Worm (Caenorhabditis elegans) whole organism, L2 larva: ENCODE measurements around the gene unc-85.

Source experiments
- C34F6.9 ChIP-seq: fragments of 150-350 bp; optimal IDR thresholded peaks from 2 replicates; lab custom pipeline; 2014; ENCODE audit warnings: missing biosample characterization, missing genetic modification characterization
- F13H6.1 ChIP-seq: sonication (generic microtip); optimal IDR thresholded peaks from 2 replicates; lab custom pipeline; 2016; ENCODE audit warnings: missing genetic modification characterization, missing compliant biosample characterization
- R02D3.7 ChIP-seq: fragments of 150-350 bp; optimal IDR thresholded peaks from 2 replicates; lab custom pipeline; 2014; ENCODE audit warnings: missing biosample characterization, missing genetic modification characterization
- ZK546.5 ChIP-seq: sonication (generic microtip); optimal IDR thresholded peaks from 2 replicates; lab custom pipeline; 2017; ENCODE audit warnings: missing biosample characterization, missing genetic modification characterization
- aly-2 ChIP-seq: fragments of 150-350 bp; optimal IDR thresholded peaks from 2 replicates; lab custom pipeline; 2014; ENCODE audit warnings: missing biosample characterization, missing genetic modification characterization
- blmp-1 ChIP-seq: sonication (generic microtip); optimal IDR thresholded peaks from 2 replicates; lab custom pipeline; 2017; ENCODE audit warnings: missing genetic modification characterization, mild to moderate bottlenecking, missing compliant biosample characterization, antibody characterized with exemption, moderate library complexity; ENCODE audit not compliant: insufficient read depth
- ceh-16 ChIP-seq: fragments of 150-350 bp; optimal IDR thresholded peaks from 2 replicates; lab custom pipeline; 2014; ENCODE audit warnings: missing biosample characterization, missing genetic modification characterization
- crh-2 ChIP-seq: sonication (generic microtip); optimal IDR thresholded peaks from 2 replicates; lab custom pipeline; 2017; ENCODE audit warnings: missing biosample characterization, missing genetic modification characterization
- dmd-4 ChIP-seq: sonication (generic microtip); optimal IDR thresholded peaks from 2 replicates; lab custom pipeline; 2017; ENCODE audit warnings: missing biosample characterization, missing genetic modification characterization
- egl-27 ChIP-seq: sonication (generic microtip); optimal IDR thresholded peaks from 3 replicates; lab custom pipeline; 2017; ENCODE audit warnings: missing biosample characterization, missing genetic modification reagents, missing genetic modification characterization
- elt-1 ChIP-seq: fragments of 150-350 bp; optimal IDR thresholded peaks from 2 replicates; lab custom pipeline; 2014; ENCODE audit warnings: missing biosample characterization, missing genetic modification characterization
- elt-3 ChIP-seq: sonication (generic microtip); optimal IDR thresholded peaks from 2 replicates; lab custom pipeline; 2017; ENCODE audit warnings: missing biosample characterization, missing genetic modification characterization
- fos-1 ChIP-seq: fragments of 150-350 bp; optimal IDR thresholded peaks from 2 replicates; lab custom pipeline; 2014; ENCODE audit warnings: missing biosample characterization, missing genetic modification characterization
- gmeb-1 ChIP-seq: fragments of 150-350 bp; optimal IDR thresholded peaks from 2 replicates; lab custom pipeline; 2014; ENCODE audit warnings: missing biosample characterization, missing genetic modification characterization
- lin-11 ChIP-seq: fragments of 150-350 bp; sonication (generic microtip); optimal IDR thresholded peaks from 2 replicates; lab custom pipeline; 2014; ENCODE audit warnings: missing biosample characterization, missing genetic modification characterization, inconsistent platforms, mixed read lengths
- lin-13 ChIP-seq: fragments of 150-350 bp; optimal IDR thresholded peaks from 2 replicates; lab custom pipeline; 2014; ENCODE audit warnings: missing biosample characterization, missing genetic modification reagents, missing genetic modification characterization
- lsy-2 ChIP-seq, 2 experiments: fragments of 150-350 bp in 1 of 2; sonication (generic microtip) in 1 of 2; optimal IDR thresholded peaks; 2 replicates each; lab custom pipeline; 2014 to 2017; ENCODE audit warnings: missing biosample characterization in 2 of 2, missing genetic modification characterization in 2 of 2
- mdl-1 ChIP-seq, 2 experiments: fragments of 150-350 bp in 1 of 2; sonication (generic microtip) in 1 of 2; optimal IDR thresholded peaks; 2 replicates each; lab custom pipeline; 2017; ENCODE audit warnings: missing biosample characterization in 2 of 2, missing genetic modification characterization in 2 of 2
- nhr-10 ChIP-seq: sonication (generic microtip); optimal IDR thresholded peaks from 2 replicates; lab custom pipeline; 2017; ENCODE audit warnings: missing biosample characterization, missing genetic modification characterization
- nhr-11 ChIP-seq: fragments of 150-350 bp; optimal IDR thresholded peaks from 2 replicates; lab custom pipeline; 2014; ENCODE audit warnings: missing biosample characterization, missing genetic modification characterization
- nhr-12 ChIP-seq: fragments of 150-350 bp; optimal IDR thresholded peaks from 2 replicates; lab custom pipeline; 2014; ENCODE audit warnings: missing biosample characterization, missing genetic modification characterization
- nhr-129 ChIP-seq: fragments of 150-350 bp; optimal IDR thresholded peaks from 2 replicates; lab custom pipeline; 2014; ENCODE audit warnings: missing biosample characterization, missing genetic modification characterization
- nhr-21 ChIP-seq: fragments of 150-350 bp; optimal IDR thresholded peaks from 2 replicates; lab custom pipeline; 2014; ENCODE audit warnings: missing biosample characterization, missing genetic modification characterization
- nhr-23 ChIP-seq: fragments of 150-350 bp; optimal IDR thresholded peaks from 2 replicates; lab custom pipeline; 2014; ENCODE audit warnings: missing biosample characterization, missing genetic modification reagents, missing genetic modification characterization
- nhr-237 ChIP-seq: fragments of 150-350 bp; optimal IDR thresholded peaks from 2 replicates; lab custom pipeline; 2014; ENCODE audit warnings: missing biosample characterization, missing genetic modification characterization
- nhr-25 ChIP-seq: fragments of 150-350 bp; sonication (generic microtip); optimal IDR thresholded peaks from 3 replicates; lab custom pipeline; 2014; ENCODE audit warnings: missing biosample characterization, missing genetic modification characterization
- nhr-6 ChIP-seq: fragments of 150-350 bp; optimal IDR thresholded peaks from 2 replicates; lab custom pipeline; 2014; ENCODE audit warnings: missing biosample characterization, missing genetic modification characterization
- nhr-77 ChIP-seq: fragments of 150-350 bp; optimal IDR thresholded peaks from 2 replicates; lab custom pipeline; 2014; ENCODE audit warnings: missing biosample characterization, missing genetic modification characterization
- peb-1 ChIP-seq: fragments of 150-350 bp; optimal IDR thresholded peaks from 2 replicates; lab custom pipeline; 2014; ENCODE audit warnings: missing biosample characterization, missing genetic modification characterization
- sem-4 ChIP-seq: fragments of 150-350 bp; optimal IDR thresholded peaks from 2 replicates; lab custom pipeline; 2014; ENCODE audit warnings: missing biosample characterization, missing genetic modification reagents, missing genetic modification characterization
- sma-3 ChIP-seq: sonication (generic microtip); optimal IDR thresholded peaks from 2 replicates; lab custom pipeline; 2016; ENCODE audit warnings: missing genetic modification reagents, missing genetic modification characterization, missing compliant biosample characterization
- sma-9 ChIP-seq, 2 experiments: fragments of 150-350 bp in 1 of 2; sonication (generic microtip) in 1 of 2; optimal IDR thresholded peaks; 2 replicates each; lab custom pipeline; 2014 to 2016; ENCODE audit warnings: missing genetic modification characterization in 2 of 2, mild to moderate bottlenecking in 1 of 2, missing biosample characterization in 1 of 2, missing compliant biosample characterization in 1 of 2, missing genetic modification reagents in 1 of 2, moderate library complexity in 1 of 2
- snpc-4 ChIP-seq: fragments of 150-350 bp; optimal IDR thresholded peaks from 2 replicates; lab custom pipeline; 2014; ENCODE audit warnings: missing biosample characterization, missing genetic modification characterization
- unc-39 ChIP-seq: fragments of 150-350 bp; optimal IDR thresholded peaks from 2 replicates; lab custom pipeline; 2014; ENCODE audit warnings: missing biosample characterization, missing genetic modification characterization
- unc-55 ChIP-seq: fragments of 150-350 bp; sonication (generic microtip); optimal IDR thresholded peaks from 3 replicates; lab custom pipeline; 2014; ENCODE audit warnings: missing biosample characterization, missing genetic modification reagents, missing genetic modification characterization
- zag-1 ChIP-seq: fragments of 150-350 bp; optimal IDR thresholded peaks from 2 replicates; lab custom pipeline; 2014; ENCODE audit warnings: missing biosample characterization, missing genetic modification characterization
- ztf-1 ChIP-seq: fragments of 200-800 bp; sonication (Bioruptor generic); conservative IDR thresholded peaks from 2 replicates; pipeline ENCODE4 v1.3.6; 2022; ENCODE audit warnings: missing genetic modification characterization, missing compliant biosample characterization
- ztf-11 ChIP-seq: sonication (generic microtip); optimal IDR thresholded peaks from 2 replicates; lab custom pipeline; 2017; ENCODE audit warnings: missing biosample characterization, missing genetic modification characterization
- ztf-4 ChIP-seq: fragments of 150-350 bp; optimal IDR thresholded peaks from 2 replicates; lab custom pipeline; 2014; ENCODE audit warnings: missing biosample characterization, missing genetic modification characterization

The unc-85 gene

DNA sequence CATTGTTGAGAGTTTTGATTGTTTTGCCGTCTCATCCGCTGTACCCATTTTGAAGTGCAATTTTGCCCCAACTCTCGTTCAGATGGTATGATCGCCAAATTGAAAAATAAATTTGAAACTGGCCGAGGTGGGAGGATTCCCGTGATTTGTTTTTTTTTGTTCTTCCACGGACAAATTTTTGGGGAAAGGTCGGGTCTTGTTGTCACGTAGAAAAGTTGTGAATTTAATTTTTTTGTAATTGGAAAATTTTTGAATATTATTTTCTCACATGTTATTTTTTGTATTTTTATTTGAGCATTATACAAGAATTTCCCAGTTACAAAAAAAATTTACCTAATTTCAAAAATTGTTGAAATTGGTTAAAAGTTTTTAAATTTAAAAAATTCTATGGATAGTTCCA lies 30.2 kb upstream of the unc-85 start, which contains the start of gene T05A7.6:
TSS of gene T05A7.6 (minus strand) at position 101 of the 400 bp plus-strand sequence.
- TF ChIP-seq nhr-11 (no peak), nhr-23 (no peak), aly-2 (no peak), sma-9 (GFP tag; optimal IDR thresholded peaks at IDR 0.05; lab: Kevin White, UChicago) (no peak), sma-9 (tag; optimal IDR thresholded peaks at IDR 0.05; lab: Kevin White, UChicago) (no peak), fos-1 (tag; lab: Kevin White, UChicago) (no peak), ZK546.5 (tag; lab: Kevin White, UChicago) (no peak), lsy-2 (tag; optimal IDR thresholded peaks at IDR 0.05; lab: Kevin White, UChicago) (no peak), nhr-6 (tag; lab: Kevin White, UChicago) (no peak), peb-1 (tag; lab: Kevin White, UChicago) (no peak), nhr-21 (no peak), ztf-1 (GFP tag; lab: Robert Waterston, UW) (no peak), R02D3.7 (tag; lab: Kevin White, UChicago) (no peak), gmeb-1 (tag; lab: Kevin White, UChicago) (no peak), nhr-12 (tag; lab: Kevin White, UChicago) (no peak), elt-3 (tag; lab: Kevin White, UChicago) (no peak), ztf-11 (no peak), nhr-25 (tag; lab: Kevin White, UChicago) (no peak), sem-4 (no peak), nhr-10 (tag; lab: Kevin White, UChicago) (no peak)

DNA sequence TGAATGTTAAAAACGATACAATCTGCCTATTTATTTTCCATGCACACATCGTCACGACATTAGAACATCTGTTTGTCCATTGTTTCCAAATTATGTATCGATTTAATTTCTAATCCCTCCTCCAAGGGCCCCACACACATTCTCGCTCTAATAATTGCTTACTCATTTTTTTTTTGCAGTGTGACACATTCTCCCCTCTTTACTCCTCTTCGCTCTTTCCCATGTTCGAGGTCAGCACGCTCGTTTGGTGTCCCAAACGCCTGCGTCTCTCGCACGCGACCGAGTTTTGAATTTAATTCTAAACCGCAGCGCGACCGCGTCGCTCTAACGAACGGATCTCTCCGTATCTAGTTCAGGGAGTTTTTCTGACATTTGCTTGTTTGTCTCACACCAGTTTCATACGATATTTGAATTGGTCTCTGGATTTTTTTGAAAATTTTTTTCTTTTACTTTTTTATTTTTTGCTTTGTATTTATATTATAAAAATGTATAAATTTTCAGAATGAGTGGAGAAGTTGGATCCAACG lies 29.2 kb upstream of the unc-85 start, which contains the start of the genes clec-140 and hmg-11:
TSS of gene clec-140 (plus strand) at position 477 of the 527 bp plus-strand sequence.
TSS of gene hmg-11 (plus strand) at position 502 of the 527 bp plus-strand sequence.
- TF ChIP-seq lin-11 = no peak
- TF ChIP-seq egl-27 (tag; lab: Kevin White, UChicago) = peak; percentile 26
- peak; percentile 94 for TF ChIP-seq fos-1 (tag; lab: Kevin White, UChicago)
- TF ChIP-seq snpc-4 (tag; lab: Kevin White, UChicago) = peak; percentile 11
- TF ChIP-seq mdl-1 (tag; optimal IDR thresholded peaks at IDR 0.05; lab: Kevin White, UChicago) = peak; percentile 50 to 60
- TF ChIP-seq ZK546.5 (tag; lab: Kevin White, UChicago) = no peak
- peak; percentile 26 for TF ChIP-seq sma-3 (GFP tag; lab: Kevin White, UChicago)
- TF ChIP-seq unc-55 (GFP tag; lab: Kevin White, UChicago) = peak; percentile 53
- peak; percentile 68 for TF ChIP-seq nhr-129 (tag; lab: Kevin White, UChicago)
- TF ChIP-seq zag-1 = peak; percentile 42
- no peak for TF ChIP-seq sma-9 (GFP tag; optimal IDR thresholded peaks at IDR 0.05; lab: Kevin White, UChicago)
- TF ChIP-seq sma-9 (tag; optimal IDR thresholded peaks at IDR 0.05; lab: Kevin White, UChicago) = no peak
- peak; percentile 80 for TF ChIP-seq C34F6.9

- no peak for TF ChIP-seq unc-39
- TF ChIP-seq mdl-1 (tag; optimal IDR thresholded peaks at IDR 0.05; lab: Kevin White, UChicago) = no peak
- no peak for TF ChIP-seq nhr-21
- no peak for TF ChIP-seq dmd-4
- TF ChIP-seq ztf-4 (tag; lab: Kevin White, UChicago) = no peak
- no peak for TF ChIP-seq nhr-23
- TF ChIP-seq gmeb-1 (tag; lab: Kevin White, UChicago) = no peak
- no peak for TF ChIP-seq crh-2 (tag; lab: Kevin White, UChicago)
- TF ChIP-seq sma-9 (GFP tag; optimal IDR thresholded peaks at IDR 0.05; lab: Kevin White, UChicago) = no peak
- TF ChIP-seq sma-9 (tag; optimal IDR thresholded peaks at IDR 0.05; lab: Kevin White, UChicago) = no peak
- no peak for TF ChIP-seq zag-1
- no peak for TF ChIP-seq elt-1 (tag; lab: Kevin White, UChicago)
- TF ChIP-seq aly-2 = no peak
Measured at ce11 chrII:4673242-4673641, 28.6 kb upstream of the unc-85 start.

ce11 chrII:4673670-4674069 lies 28.2 kb upstream of the unc-85 start:
- TF ChIP-seq nhr-77 (no peak), fos-1 (tag; lab: Kevin White, UChicago) (no peak), ceh-16 (tag; lab: Kevin White, UChicago) (no peak), ZK546.5 (tag; lab: Kevin White, UChicago) (no peak), nhr-21 (no peak), egl-27 (tag; lab: Kevin White, UChicago) (no peak), dmd-4 (no peak), nhr-237 (tag; lab: Kevin White, UChicago) (no peak), aly-2 (no peak), F13H6.1 (tag; lab: Kevin White, UChicago) (no peak), snpc-4 (tag; lab: Kevin White, UChicago) (no peak), nhr-129 (tag; lab: Kevin White, UChicago) (no peak), nhr-12 (tag; lab: Kevin White, UChicago) (no peak), ztf-4 (tag; lab: Kevin White, UChicago) (no peak), blmp-1 (tag; lab: Kevin White, UChicago) (no peak), lin-13 (GFP tag; lab: Kevin White, UChicago) (no peak), zag-1 (no peak), unc-55 (GFP tag; lab: Kevin White, UChicago) (no peak), sem-4 (no peak), sma-9 (GFP tag; optimal IDR thresholded peaks at IDR 0.05; lab: Kevin White, UChicago) (no peak), sma-9 (tag; optimal IDR thresholded peaks at IDR 0.05; lab: Kevin White, UChicago) (no peak)
